Fruit fly (Drosophila melanogaster) whole organism, wandering third instar larva: Measurements from ENCODE around the gene Pgm1.
A peak's percentile ranks its signal among the peaks of the same experiment; 100 is the strongest.

Experiments
- Abd-B ChIP-seq: fragments of >200 bp; optimal IDR thresholded peaks from 2 replicates; lab custom pipeline; 2017; ENCODE audit warnings: missing biosample characterization, missing genetic modification characterization
- CG32264 ChIP-seq: fragments of 200-800 bp; sonication (Bioruptor generic); optimal IDR thresholded peaks from 2 replicates; lab custom pipeline; 2016; ENCODE audit warnings: missing biosample characterization, missing genetic modification characterization
- CG9705 ChIP-seq: fragments of 200-800 bp; sonication (Bioruptor generic); optimal IDR thresholded peaks from 2 replicates; lab custom pipeline; 2018; ENCODE audit warnings: missing biosample characterization, mild to moderate bottlenecking, missing genetic modification characterization
- CrebA ChIP-seq: fragments of 200-800 bp; sonication (Bioruptor generic); optimal IDR thresholded peaks from 2 replicates; lab custom pipeline; 2016; ENCODE audit warnings: missing biosample characterization, mild to moderate bottlenecking, missing genetic modification characterization, borderline replicate concordance
- Dfd ChIP-seq: fragments of >200 bp; optimal IDR thresholded peaks from 2 replicates; lab custom pipeline; 2017; ENCODE audit warnings: missing biosample characterization, missing genetic modification characterization
- Dif ChIP-seq: fragments of 200-275, 200-300 bp; sonication (Bioruptor generic); optimal IDR thresholded peaks from 2 replicates; lab custom pipeline; 2018; ENCODE audit warnings: missing biosample characterization, missing genetic modification characterization; ENCODE audit not compliant: partially characterized antibody
- GATAd ChIP-seq: sonication (Bioruptor generic); optimal IDR thresholded peaks from 2 replicates; lab custom pipeline; 2016; ENCODE audit warnings: missing biosample characterization, missing genetic modification characterization
- HLH106 ChIP-seq: fragments of 200-800 bp; optimal IDR thresholded peaks from 3 replicates; lab custom pipeline; 2019; ENCODE audit warnings: missing biosample characterization, mild to moderate bottlenecking, missing genetic modification characterization, moderate library complexity
- Hnf4 ChIP-seq: fragments of 200-800 bp; sonication (Bioruptor generic); optimal IDR thresholded peaks from 2 replicates; lab custom pipeline; 2016; ENCODE audit warnings: missing biosample characterization, mild to moderate bottlenecking, missing genetic modification characterization
- Hr78 ChIP-seq: fragments of >200 bp; optimal IDR thresholded peaks from 2 replicates; lab custom pipeline; 2017; ENCODE audit warnings: missing biosample characterization, missing genetic modification characterization
- Jra ChIP-seq: sonication (Bioruptor generic); optimal IDR thresholded peaks from 2 replicates; lab custom pipeline; 2016; ENCODE audit warnings: missing biosample characterization, missing genetic modification characterization
- Mio ChIP-seq: sonication (Bioruptor generic); optimal IDR thresholded peaks from 2 replicates; lab custom pipeline; 2016; ENCODE audit warnings: missing biosample characterization, missing genetic modification characterization
- Myc ChIP-seq: fragments of >200 bp; optimal IDR thresholded peaks from 2 replicates; lab custom pipeline; 2017
- N ChIP-seq: fragments of >200 bp; optimal IDR thresholded peaks from 2 replicates; lab custom pipeline; 2018; ENCODE audit warnings: missing biosample characterization, missing external identifiers, missing genetic modification characterization
- OdsH ChIP-seq: fragments of 200-800 bp; sonication (Bioruptor generic); optimal IDR thresholded peaks from 2 replicates; lab custom pipeline; 2016; ENCODE audit warnings: missing biosample characterization, mild to moderate bottlenecking, missing genetic modification characterization
- Rel ChIP-seq, 2 experiments: fragments of 200-800 bp; sonication (Bioruptor generic) in 1 of 2; optimal IDR thresholded peaks; 2 replicates in 1 of 2; 3 replicates in 1 of 2; lab custom pipeline; 2016 to 2019; ENCODE audit warnings: mild to moderate bottlenecking in 2 of 2, missing biosample characterization in 2 of 2, missing genetic modification characterization in 2 of 2, moderate library complexity in 1 of 2
- Sp1 ChIP-seq: fragments of 200-800 bp; sonication (Bioruptor generic); optimal IDR thresholded peaks from 3 replicates; lab custom pipeline; 2019; ENCODE audit warnings: missing biosample characterization, mild to moderate bottlenecking, missing genetic modification characterization, moderate library complexity
- brk ChIP-seq: fragments of 200-800 bp; sonication (Bioruptor generic); optimal IDR thresholded peaks from 2 replicates; lab custom pipeline; 2016; ENCODE audit warnings: missing biosample characterization, mild to moderate bottlenecking, missing genetic modification characterization
- dl ChIP-seq, 2 experiments: fragments of 175-275, 200-275 bp in 1 of 2; fragments of 200-275 bp in 1 of 2; sonication (Bioruptor generic); optimal IDR thresholded peaks; lab custom pipeline; 2018; ENCODE audit warnings: mild to moderate bottlenecking in 2 of 2, missing biosample characterization in 2 of 2, missing genetic modification characterization in 2 of 2, moderate library complexity in 2 of 2; ENCODE audit not compliant: partially characterized antibody in 2 of 2, insufficient read depth in 1 of 2
- dmrt93B ChIP-seq: fragments of 200-800 bp; sonication (Bioruptor generic); optimal IDR thresholded peaks from 2 replicates; lab custom pipeline; 2018; ENCODE audit warnings: missing biosample characterization, mild to moderate bottlenecking, missing genetic modification characterization
- dsf ChIP-seq: sonication (Bioruptor generic); optimal IDR thresholded peaks from 2 replicates; lab custom pipeline; 2016; ENCODE audit warnings: missing biosample characterization, missing genetic modification characterization, borderline replicate concordance
- ey ChIP-seq: fragments of 200-800 bp; sonication (Bioruptor generic); optimal IDR thresholded peaks from 2 replicates; lab custom pipeline; 2016; ENCODE audit warnings: missing biosample characterization, missing genetic modification characterization
- foxo ChIP-seq, 2 experiments: fragments of 200-800 bp; sonication (Bioruptor generic); optimal IDR thresholded peaks; 2 replicates in 1 of 2; 3 replicates in 1 of 2; lab custom pipeline; 2016 to 2017; ENCODE audit warnings: missing biosample characterization in 2 of 2, missing genetic modification characterization in 2 of 2
- fru ChIP-seq: fragments of 200-800 bp; sonication (Bioruptor generic); optimal IDR thresholded peaks from 3 replicates; lab custom pipeline; 2016; ENCODE audit warnings: missing biosample characterization, mild to moderate bottlenecking, missing genetic modification characterization
- h ChIP-seq: fragments of 200-800 bp; sonication (Bioruptor generic); optimal IDR thresholded peaks from 3 replicates; lab custom pipeline; 2016; ENCODE audit warnings: missing biosample characterization, mild to moderate bottlenecking, missing genetic modification characterization
- jim ChIP-seq: fragments of 175-275, 200-325 bp; sonication (Bioruptor generic); optimal IDR thresholded peaks from 2 replicates; lab custom pipeline; 2016; ENCODE audit warnings: missing biosample characterization, mild to moderate bottlenecking, missing genetic modification characterization
- lola ChIP-seq: fragments of >200 bp; optimal IDR thresholded peaks from 2 replicates; lab custom pipeline; 2017; ENCODE audit warnings: missing biosample characterization, missing genetic modification characterization
- pan ChIP-seq: fragments of >200 bp; optimal IDR thresholded peaks from 2 replicates; lab custom pipeline; 2017
- psq ChIP-seq: fragments of 200-800 bp; sonication (Bioruptor generic); optimal IDR thresholded peaks from 3 replicates; lab custom pipeline; 2017; ENCODE audit warnings: missing biosample characterization, mild to moderate bottlenecking, missing genetic modification characterization, moderate library complexity
- rgr ChIP-seq: fragments of 200-800 bp; sonication (Bioruptor generic); optimal IDR thresholded peaks from 3 replicates; lab custom pipeline; 2016; ENCODE audit warnings: missing biosample characterization, mild to moderate bottlenecking, missing genetic modification characterization
- sage ChIP-seq: fragments of 200-800 bp; sonication (Bioruptor generic); optimal IDR thresholded peaks from 2 replicates; lab custom pipeline; 2016; ENCODE audit warnings: missing biosample characterization, mild to moderate bottlenecking, missing genetic modification characterization
- sv ChIP-seq: fragments of 200-800 bp; sonication (Bioruptor generic); optimal IDR thresholded peaks from 3 replicates; lab custom pipeline; 2016; ENCODE audit warnings: missing biosample characterization, missing genetic modification characterization
- tai ChIP-seq: sonication (Bioruptor generic); optimal IDR thresholded peaks from 2 replicates; lab custom pipeline; 2016; ENCODE audit warnings: missing biosample characterization, missing genetic modification characterization
- usp ChIP-seq: fragments of >200 bp; optimal IDR thresholded peaks from 2 replicates; lab custom pipeline; 2017; ENCODE audit warnings: missing biosample characterization, missing genetic modification characterization
- woc ChIP-seq: sonication (Bioruptor generic); optimal IDR thresholded peaks from 2 replicates; lab custom pipeline; 2016; ENCODE audit warnings: missing biosample characterization, mild to moderate bottlenecking, missing genetic modification characterization

Pgm1 gene

DNA sequence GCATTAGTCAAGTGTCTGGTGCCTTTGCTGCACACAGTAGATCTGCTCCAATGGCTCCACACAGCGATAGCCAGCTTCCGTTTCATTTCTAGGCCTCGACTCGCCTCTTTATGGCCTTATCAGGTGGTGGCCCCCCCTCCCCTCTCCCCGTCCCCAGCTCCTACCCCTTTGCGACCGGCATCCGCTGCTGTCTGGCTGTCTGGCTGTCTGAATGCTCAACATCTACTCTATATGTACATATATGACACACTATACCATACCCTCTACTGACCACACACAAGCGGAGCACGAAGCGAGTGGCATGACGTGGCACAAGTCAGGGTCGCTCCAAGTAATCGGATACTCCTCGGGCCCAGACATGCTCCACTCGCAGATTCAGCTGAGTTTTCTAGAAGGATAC lies 30.0 kb upstream of the Pgm1 start:
- no peak for TF ChIP-seq sage (GFP tag; lab: Kevin White, UChicago)
- no peak for TF ChIP-seq Abd-B (GFP tag; lab: Kevin White, UChicago)
- no peak for TF ChIP-seq dsf (GFP tag; lab: Kevin White, UChicago)
- TF ChIP-seq psq (GFP tag; lab: Kevin White, UChicago) = no peak
- no peak for TF ChIP-seq brk (GFP tag; lab: Kevin White, UChicago)
- no peak for TF ChIP-seq h
- TF ChIP-seq usp (GFP tag; lab: Kevin White, UChicago) = no peak
- TF ChIP-seq GATAd (GFP tag; lab: Kevin White, UChicago) = no peak
- no peak for TF ChIP-seq N
- no peak for TF ChIP-seq Dif (GFP tag; lab: Kevin White, UChicago)
- no peak for TF ChIP-seq tai (GFP tag; lab: Kevin White, UChicago)
- TF ChIP-seq Dfd = no peak
- no peak for TF ChIP-seq Jra
- no peak for TF ChIP-seq CG9705
- no peak for TF ChIP-seq Mio
- no peak for TF ChIP-seq CrebA (GFP tag; lab: Kevin White, UChicago)
- TF ChIP-seq Myc (lab: Kevin White, UChicago) = no peak
- TF ChIP-seq dl (GFP tag; optimal IDR thresholded peaks at IDR 0.05; lab: Kevin White, UChicago; ENCODE audit: insufficient read depth in 1 of 2, partially characterized antibody in 2 of 2) = no peak
- no peak for TF ChIP-seq foxo (GFP tag; optimal IDR thresholded peaks at IDR 0.05; lab: Kevin White, UChicago)

DNA sequence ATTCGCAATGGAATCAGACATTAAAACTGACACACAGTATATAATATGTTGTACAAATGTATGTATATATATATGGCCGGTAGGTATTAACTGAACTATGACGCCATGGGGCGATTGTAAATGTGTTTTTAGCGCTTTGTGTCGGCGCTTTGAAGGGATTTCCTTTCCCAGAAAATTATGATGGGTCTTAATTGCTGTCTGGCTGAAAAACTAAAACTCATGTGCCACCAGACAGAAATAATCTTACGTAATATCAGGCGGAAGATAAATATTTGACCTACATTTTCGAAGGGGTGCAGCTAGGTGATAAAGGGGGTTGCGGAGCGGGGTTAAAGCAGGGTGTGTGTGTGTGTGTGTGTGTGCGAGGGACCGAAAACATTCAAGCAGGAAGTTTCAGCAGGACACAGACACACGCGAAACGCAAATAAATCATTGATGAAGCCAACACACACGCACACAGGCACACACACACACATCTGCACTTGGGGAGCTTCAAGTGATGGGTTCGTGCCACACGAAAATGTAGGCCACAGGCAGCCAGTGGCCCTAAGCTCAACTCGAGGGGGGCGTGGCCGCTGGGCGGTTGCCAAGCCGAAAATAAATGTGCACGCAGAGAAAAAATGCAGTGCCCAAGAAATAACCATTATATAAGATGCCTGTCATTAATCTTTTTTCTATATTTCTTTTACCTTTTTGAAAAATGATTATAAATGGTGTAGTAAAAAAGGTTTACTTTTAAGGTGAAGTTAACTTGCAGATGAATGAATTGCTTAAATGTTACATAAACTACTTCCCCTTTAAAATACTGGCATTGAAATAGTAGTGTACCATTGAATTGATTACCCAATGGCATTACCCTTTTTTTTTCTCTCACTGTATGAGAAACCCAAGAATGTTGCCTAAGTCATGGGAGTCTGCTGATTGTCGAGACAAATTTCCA lies 29.2 kb upstream of the Pgm1 start:
- TF ChIP-seq jim (no peak), psq (GFP tag; lab: Kevin White, UChicago) (no peak), Hr78 (GFP tag; lab: Kevin White, UChicago) (no peak), HLH106 (tag; lab: Kevin White, UChicago) (no peak), sv (GFP tag; lab: Kevin White, UChicago) (peak; percentile 20), GATAd (GFP tag; lab: Kevin White, UChicago) (no peak), foxo (GFP tag; optimal IDR thresholded peaks at IDR 0.05; lab: Kevin White, UChicago) (peak in 1 of 2 experiments; percentile 49), fru (GFP tag; lab: Kevin White, UChicago) (peak; percentile 23), h (peak; percentile 50), woc (GFP tag; lab: Kevin White, UChicago) (peak; percentile 12), rgr (peak; percentile 19), sage (GFP tag; lab: Kevin White, UChicago) (no peak), Hnf4 (GFP tag; lab: Kevin White, UChicago) (peak; percentile 47), Myc (lab: Kevin White, UChicago) (no peak), OdsH (peak; percentile 15), tai (GFP tag; lab: Kevin White, UChicago) (peak; percentile 52), Dfd (peak; percentile 23), brk (GFP tag; lab: Kevin White, UChicago) (no peak), dsf (GFP tag; lab: Kevin White, UChicago) (no peak), ey (GFP tag; lab: Kevin White, UChicago) (peak; percentile 20)

DNA sequence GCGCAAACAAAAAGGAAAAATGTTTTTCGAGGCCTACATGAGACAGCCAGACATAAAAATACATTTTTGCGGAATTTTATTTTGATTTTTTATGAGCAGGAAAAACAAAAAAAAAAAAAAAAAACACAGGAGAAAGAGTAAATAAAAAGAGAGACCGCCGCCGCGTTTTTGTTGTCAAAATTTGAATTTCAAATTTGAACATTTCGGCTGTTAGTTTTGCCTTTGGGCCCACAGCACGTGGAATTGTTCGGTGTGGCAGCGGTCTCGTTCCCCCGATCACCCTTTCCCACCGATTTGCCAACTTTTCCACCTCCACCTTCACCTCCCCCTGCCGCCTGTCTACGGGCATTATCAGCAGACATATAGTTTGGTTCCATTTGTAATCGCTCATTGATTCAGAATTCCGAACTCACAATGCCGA lies 28.5 kb upstream of the Pgm1 start:
- TF ChIP-seq lola (no peak), Rel (GFP tag; optimal IDR thresholded peaks at IDR 0.05; lab: Kevin White, UChicago) (no peak), Rel (tag; optimal IDR thresholded peaks at IDR 0.05; lab: Kevin White, UChicago) (no peak), Sp1 (GFP tag; lab: Kevin White, UChicago) (no peak), Dfd (no peak), woc (GFP tag; lab: Kevin White, UChicago) (no peak), dl (GFP tag; optimal IDR thresholded peaks at IDR 0.05; lab: Kevin White, UChicago; ENCODE audit: insufficient read depth in 1 of 2, partially characterized antibody in 2 of 2) (no peak), Mio (no peak), tai (GFP tag; lab: Kevin White, UChicago) (no peak), sage (GFP tag; lab: Kevin White, UChicago) (no peak), OdsH (no peak), Hr78 (GFP tag; lab: Kevin White, UChicago) (no peak), dmrt93B (GFP tag; lab: Kevin White, UChicago) (no peak), CG32264 (GFP tag; lab: Kevin White, UChicago) (no peak), pan (lab: Kevin White, UChicago) (no peak), dsf (GFP tag; lab: Kevin White, UChicago) (no peak), rgr (no peak), Abd-B (GFP tag; lab: Kevin White, UChicago) (no peak), fru (GFP tag; lab: Kevin White, UChicago) (no peak)
